Worm (Caenorhabditis elegans): ENCODE results near the gene eif-2Bdelta.
A peak's percentile ranks its signal among the peaks of the same experiment; 100 is the strongest.

Gene eif-2Bdelta

ce11 chrV:9516280-9516679 lies 2.7 kb downstream of the eif-2Bdelta start (continued):
- TF ChIP-seq F26F4.8 (GFP tag; conservative IDR thresholded peaks at IDR 0.05) (no peak), T20F7.1 (GFP tag; optimal IDR thresholded peaks at IDR 0.05) (peak; percentile 3), dpl-1 (GFP tag; optimal IDR thresholded peaks at IDR 0.05) (no peak), ceh-32 (tag; optimal IDR thresholded peaks at IDR 0.05; ENCODE audit: poor library complexity) (no peak), set-16 (GFP tag; IDR thresholded peaks at IDR 0.05) (no peak), php-3 (GFP tag; IDR thresholded peaks at IDR 0.05) (no peak), fos-1 (tag; optimal IDR thresholded peaks at IDR 0.05) (no peak), zfp-2 (tag; optimal IDR thresholded peaks at IDR 0.05) (no peak), spr-1 (tag; optimal IDR thresholded peaks at IDR 0.05) (no peak), snpc-4 (tag; optimal IDR thresholded peaks at IDR 0.05) (no peak), spr-3 (GFP tag; optimal IDR thresholded peaks at IDR 0.05) (no peak), F49E8.2 (tag; optimal IDR thresholded peaks at IDR 0.05; ENCODE audit: borderline replicate concordance) (no peak), vab-7 (GFP tag; IDR thresholded peaks at IDR 0.05) (no peak), T26A8.4 (GFP tag; IDR thresholded peaks at IDR 0.05) (no peak), daf-16 (GFP tag; optimal IDR thresholded peaks at IDR 0.05) (no peak), daf-16 (tag; optimal IDR thresholded peaks at IDR 0.05) (no peak), hmg-1.1 (GFP tag; IDR thresholded peaks at IDR 0.05) (no peak), ctbp-1 (GFP tag; IDR thresholded peaks at IDR 0.05) (no peak), Y5F2A.4 (GFP tag; optimal IDR thresholded peaks at IDR 0.05) (no peak), aha-1 (tag) (no peak), hlh-11 (tag; optimal IDR thresholded peaks at IDR 0.05) (peak; percentile 64), lin-1 (GFP tag; IDR thresholded peaks at IDR 0.05) (no peak), jun-1 (tag; optimal IDR thresholded peaks at IDR 0.05) (no peak), mdt-29 (GFP tag; IDR thresholded peaks at IDR 0.05) (no peak), zfp-3 (GFP tag; conservative IDR thresholded peaks at IDR 0.05) (no peak), dmd-9 (GFP tag; IDR thresholded peaks at IDR 0.05) (no peak), lin-39 (tag; optimal IDR thresholded peaks at IDR 0.05) (no peak), Y105C5A.15 (GFP tag; IDR thresholded peaks at IDR 0.05) (no peak), nhr-28 (tag; optimal IDR thresholded peaks at IDR 0.05) (peak; percentile 97), daf-12 (tag; optimal IDR thresholded peaks at IDR 0.05) (no peak), unc-130 (GFP tag; optimal IDR thresholded peaks at IDR 0.05) (no peak), saeg-2 (GFP tag; IDR thresholded peaks at IDR 0.05) (no peak), daf-8 (GFP tag; IDR thresholded peaks at IDR 0.05) (no peak), nhr-48 (tag; optimal IDR thresholded peaks at IDR 0.05) (peak; percentile 49), mdl-1 (tag; optimal IDR thresholded peaks at IDR 0.05) (peak in 1 of 2 experiments; percentile 65), rbr-2 (tag; optimal IDR thresholded peaks at IDR 0.05) (no peak), Y75B8A.6 (GFP tag; IDR thresholded peaks at IDR 0.05) (no peak), ceh-20 (GFP tag; IDR thresholded peaks at IDR 0.05) (peak; percentile 69; the same call in 1 of the 2 replicates), unc-39 (tag; optimal IDR thresholded peaks at IDR 0.05) (no peak), madf-5 (GFP tag; IDR thresholded peaks at IDR 0.05) (no peak), nhr-111 (GFP tag; optimal IDR thresholded peaks at IDR 0.05) (no peak), nhr-10 (tag; optimal IDR thresholded peaks at IDR 0.05) (no peak), ceh-44 (GFP tag; IDR thresholded peaks at IDR 0.05) (no peak), tag-97 (GFP tag; IDR thresholded peaks at IDR 0.05) (no peak), madf-9 (GFP tag; conservative IDR thresholded peaks at IDR 0.05) (no peak), snpc-1.2 (GFP tag; IDR thresholded peaks at IDR 0.05) (no peak), dve-1 (tag; optimal IDR thresholded peaks at IDR 0.05; ENCODE audit: insufficient read depth) (peak; percentile 82), fkh-10 (GFP tag; optimal IDR thresholded peaks at IDR 0.05) (no peak), nhr-41 (GFP tag; IDR thresholded peaks at IDR 0.05) (no peak), egl-27 (tag; optimal IDR thresholded peaks at IDR 0.05) (no peak), lin-38 (GFP tag; IDR thresholded peaks at IDR 0.05) (no peak), nhr-76 (tag; optimal IDR thresholded peaks at IDR 0.05) (peak; percentile 12), nhr-77 (tag; optimal IDR thresholded peaks at IDR 0.05) (peak; percentile 34)
